Fruit fly (Drosophila melanogaster) whole organism, embryonic: ENCODE results near the gene peb.
A peak's percentile ranks its signal among the peaks of the same experiment; 100 is the strongest.

Source experiments
- Atf6 ChIP-seq: fragments of 200-800 bp; sonication (Bioruptor generic); IDR thresholded peaks from 2 replicates; pipeline ENCODE4 v1.3.6; 2022; ENCODE audit warnings: missing biosample characterization, missing genetic modification characterization
- B-H1 ChIP-seq: fragments of 200-800 bp; sonication (Bioruptor generic); IDR thresholded peaks from 3 replicates; pipeline ENCODE4 v1.3.6; 2022; ENCODE audit warnings: missing biosample characterization, missing genetic modification characterization
- CG11085 ChIP-seq: fragments of 200-800 bp; sonication (Bioruptor generic); IDR thresholded peaks from 2 replicates; pipeline ENCODE4 v1.3.6; 2022; ENCODE audit warnings: missing biosample characterization, missing genetic modification characterization
- CG1233 ChIP-seq: fragments of 200-800 bp; sonication (Bioruptor generic); optimal IDR thresholded peaks from 4 replicates; lab custom pipeline; 2018; ENCODE audit warnings: missing biosample characterization, mild to moderate bottlenecking, missing genetic modification characterization
- CG13296 ChIP-seq: fragments of 200-800 bp; sonication (Bioruptor generic); optimal IDR thresholded peaks from 3 replicates; lab custom pipeline; 2018; ENCODE audit warnings: missing biosample characterization, mild to moderate bottlenecking, missing genetic modification characterization
- CG1603 ChIP-seq: fragments of 200-800 bp; sonication (Bioruptor generic); optimal IDR thresholded peaks from 2 replicates; lab custom pipeline; 2019; ENCODE audit warnings: missing biosample characterization, mild to moderate bottlenecking, missing genetic modification characterization, moderate library complexity
- CG17186 ChIP-seq: fragments of 200-800 bp; sonication (Bioruptor generic); optimal IDR thresholded peaks from 3 replicates; lab custom pipeline; 2017; ENCODE audit warnings: missing biosample characterization, missing genetic modification reagents, missing genetic modification characterization
- CG17802 ChIP-seq: fragments of 200-800 bp; sonication (Bioruptor generic); optimal IDR thresholded peaks from 2 replicates; lab custom pipeline; 2018; ENCODE audit warnings: missing biosample characterization, mild to moderate bottlenecking, missing genetic modification characterization, moderate library complexity
- CG1832 ChIP-seq: fragments of 200-800 bp; sonication (Bioruptor generic); optimal IDR thresholded peaks from 2 replicates; lab custom pipeline; 2017; ENCODE audit warnings: missing biosample characterization, mild to moderate bottlenecking, missing genetic modification characterization, inconsistent platforms
- CG2120 ChIP-seq: fragments of 200-800 bp; sonication (Bioruptor generic); optimal IDR thresholded peaks from 3 replicates; lab custom pipeline; 2016; ENCODE audit warnings: missing biosample characterization, missing genetic modification characterization
- CG2199 ChIP-seq: fragments of 200-800 bp; sonication (Bioruptor generic); IDR thresholded peaks from 3 replicates; pipeline ENCODE4 v1.3.6; 2022; ENCODE audit warnings: missing biosample characterization, missing genetic modification characterization
- CG42726 ChIP-seq: fragments of 200-800 bp; sonication (Bioruptor generic); IDR thresholded peaks from 2 replicates; pipeline ENCODE4 v1.3.6; 2022; ENCODE audit warnings: missing biosample characterization, missing genetic modification characterization; ENCODE audit not compliant: partially characterized antibody
- CG6689 ChIP-seq: fragments of 200-800 bp; sonication (Bioruptor generic); IDR thresholded peaks from 2 replicates; pipeline ENCODE4 v1.3.6; 2022; ENCODE audit warnings: missing biosample characterization, missing genetic modification characterization
- CG7271 ChIP-seq: fragments of 200-800 bp; sonication (Bioruptor generic); optimal IDR thresholded peaks from 2 replicates; lab custom pipeline; 2018; ENCODE audit warnings: missing biosample characterization, mild to moderate bottlenecking, missing genetic modification characterization, moderate library complexity
- CG7556 ChIP-seq: fragments of 200-800 bp; sonication (Bioruptor generic); optimal IDR thresholded peaks from 2 replicates; lab custom pipeline; 2017; ENCODE audit warnings: missing biosample characterization, mild to moderate bottlenecking, missing genetic modification characterization
- CG7745 ChIP-seq: fragments of 200-800 bp; sonication (Bioruptor generic); optimal IDR thresholded peaks from 2 replicates; lab custom pipeline; 2018; ENCODE audit warnings: missing biosample characterization, mild to moderate bottlenecking, missing genetic modification characterization, moderate library complexity
- CG9215 ChIP-seq: fragments of 200-800 bp; sonication (Bioruptor generic); IDR thresholded peaks from 2 replicates; pipeline ENCODE4 v1.3.6; 2022; ENCODE audit warnings: missing biosample characterization, missing genetic modification characterization
- CG9609 ChIP-seq: fragments of 200-800 bp; sonication (Bioruptor generic); optimal IDR thresholded peaks from 3 replicates; lab custom pipeline; 2016; ENCODE audit warnings: missing biosample characterization, missing genetic modification characterization
- CG9876 ChIP-seq: fragments of 200-800 bp; sonication (Bioruptor generic); optimal IDR thresholded peaks from 2 replicates; lab custom pipeline; 2016; ENCODE audit warnings: missing biosample characterization, missing genetic modification characterization
- D ChIP-seq, 2 experiments: fragments of 200-800 bp in 1 of 2; fragments of >200 bp in 1 of 2; sonication (Bioruptor generic) in 1 of 2; optimal IDR thresholded peaks; 2 replicates in 1 of 2; 3 replicates in 1 of 2; lab custom pipeline; 2017; ENCODE audit warnings: mild to moderate bottlenecking in 1 of 2, missing biosample characterization in 1 of 2, missing genetic modification characterization in 1 of 2, missing genetic modification reagents in 1 of 2
- Dip2 ChIP-seq: fragments of 200-800 bp; sonication (Bioruptor generic); IDR thresholded peaks from 2 replicates; pipeline ENCODE4 v1.3.6; 2022; ENCODE audit warnings: missing biosample characterization, missing genetic modification characterization
- ERR ChIP-seq: fragments of 200-800 bp; sonication (Bioruptor generic); optimal IDR thresholded peaks from 2 replicates; lab custom pipeline; 2016; ENCODE audit warnings: missing biosample characterization, missing genetic modification characterization
- H2.0 ChIP-seq: fragments of 200-800 bp; sonication (Bioruptor generic); IDR thresholded peaks from 2 replicates; pipeline ENCODE4 v1.3.6; 2022; ENCODE audit warnings: missing biosample characterization, missing genetic modification characterization
- HmgD ChIP-seq: fragments of 200-800 bp; sonication (Bioruptor generic); optimal IDR thresholded peaks from 3 replicates; lab custom pipeline; 2016; ENCODE audit warnings: missing biosample characterization, missing genetic modification characterization
- Hr3 ChIP-seq: fragments of 200-800 bp; sonication (Bioruptor generic); optimal IDR thresholded peaks from 3 replicates; lab custom pipeline; 2016; ENCODE audit warnings: missing biosample characterization, missing genetic modification characterization
- Jarid2 ChIP-seq: fragments of 200-800 bp; sonication (Bioruptor generic); optimal IDR thresholded peaks from 3 replicates; lab custom pipeline; 2017; ENCODE audit warnings: mild to moderate bottlenecking, missing biosample characterization, missing genetic modification reagents, missing genetic modification characterization
- Myb ChIP-seq: fragments of 200-800 bp; sonication (Bioruptor generic); optimal IDR thresholded peaks from 2 replicates; lab custom pipeline; 2016; ENCODE audit warnings: missing biosample characterization, missing genetic modification characterization
- NFAT ChIP-seq: fragments of 200-800 bp; sonication (Bioruptor generic); IDR thresholded peaks from 2 replicates; pipeline ENCODE4 v1.3.6; 2022; ENCODE audit warnings: missing biosample characterization, missing genetic modification characterization
- Opbp ChIP-seq: fragments of 200-800 bp; sonication (Bioruptor generic); IDR thresholded peaks from 3 replicates; pipeline ENCODE4 v1.3.6; 2022; ENCODE audit warnings: missing biosample characterization, missing genetic modification characterization; ENCODE audit not compliant: partially characterized antibody
- Stat92E ChIP-seq, 3 experiments: fragments of >200 bp in 2 of 3; fragments of 200-800 bp in 1 of 3; sonication (Bioruptor generic) in 1 of 3; optimal IDR thresholded peaks; 2 replicates each; lab custom pipeline; 2017 to 2019; ENCODE audit warnings: missing biosample characterization in 3 of 3, missing genetic modification characterization in 3 of 3, mild to moderate bottlenecking in 1 of 3, moderate library complexity in 1 of 3
- ara ChIP-seq: fragments of 200-800 bp; sonication (Bioruptor generic); IDR thresholded peaks from 2 replicates; pipeline ENCODE4 v1.3.6; 2022; ENCODE audit warnings: missing biosample characterization, missing genetic modification characterization
- ase ChIP-seq: fragments of 200-800 bp; sonication (Bioruptor generic); IDR thresholded peaks from 3 replicates; pipeline ENCODE4 v1.3.6; 2022; ENCODE audit warnings: missing biosample characterization, missing genetic modification characterization
- ash1 ChIP-seq: fragments of 200-800 bp; sonication (Bioruptor generic); optimal IDR thresholded peaks from 2 replicates; lab custom pipeline; 2018; ENCODE audit warnings: missing biosample characterization, mild to moderate bottlenecking, missing genetic modification characterization
- bcd ChIP-seq: fragments of 200-800 bp; sonication (Bioruptor generic); optimal IDR thresholded peaks from 2 replicates; lab custom pipeline; 2017; ENCODE audit warnings: missing biosample characterization, mild to moderate bottlenecking, missing genetic modification characterization
- caup ChIP-seq: fragments of 200-800 bp; sonication (Bioruptor generic); optimal IDR thresholded peaks from 3 replicates; lab custom pipeline; 2017; ENCODE audit warnings: missing biosample characterization, mild to moderate bottlenecking, missing genetic modification characterization, moderate library complexity; ENCODE audit not compliant: severe bottlenecking
- chinmo ChIP-seq: fragments of 200-800 bp; sonication (Bioruptor generic); IDR thresholded peaks from 4 replicates; pipeline ENCODE4 v1.3.6; 2022; ENCODE audit warnings: missing biosample characterization, missing genetic modification characterization; ENCODE audit not compliant: partially characterized antibody
- chn ChIP-seq: fragments of 200-800 bp; sonication (Bioruptor generic); optimal IDR thresholded peaks from 2 replicates; lab custom pipeline; 2016; ENCODE audit warnings: missing biosample characterization, missing genetic modification characterization
- ci ChIP-seq: fragments of 200-800 bp; sonication (Bioruptor generic); IDR thresholded peaks from 3 replicates; pipeline ENCODE4 v1.3.6; 2022; ENCODE audit warnings: missing biosample characterization, missing genetic modification characterization
- crol ChIP-seq: fragments of 200-800 bp; sonication (Bioruptor generic); IDR thresholded peaks from 2 replicates; pipeline ENCODE4 v1.3.6; 2022; ENCODE audit warnings: missing biosample characterization, missing genetic modification characterization
- crp ChIP-seq, 2 experiments: fragments of 200-800 bp; sonication (Bioruptor generic); optimal IDR thresholded peaks; 2 replicates in 1 of 2; 3 replicates in 1 of 2; lab custom pipeline; 2017; ENCODE audit warnings: missing biosample characterization in 2 of 2, missing genetic modification characterization in 2 of 2, mild to moderate bottlenecking in 1 of 2, moderate library complexity in 1 of 2
- da ChIP-seq: fragments of 200-800 bp; sonication (Bioruptor generic); optimal IDR thresholded peaks from 2 replicates; lab custom pipeline; 2016; ENCODE audit warnings: missing biosample characterization, missing genetic modification characterization
- dan ChIP-seq: fragments of 200-800 bp; sonication (Bioruptor generic); IDR thresholded peaks from 2 replicates; pipeline ENCODE4 v1.3.6; 2022; ENCODE audit warnings: missing biosample characterization, missing genetic modification characterization
- h ChIP-seq: fragments of >200 bp; optimal IDR thresholded peaks from 2 replicates; lab custom pipeline; 2017
- lbe ChIP-seq: fragments of 200-800 bp; sonication (Bioruptor generic); optimal IDR thresholded peaks from 2 replicates; lab custom pipeline; 2016; ENCODE audit warnings: missing biosample characterization, mild to moderate bottlenecking, missing genetic modification characterization
- pita ChIP-seq: fragments of 200-800 bp; sonication (Bioruptor generic); optimal IDR thresholded peaks from 2 replicates; lab custom pipeline; 2017; ENCODE audit warnings: missing biosample characterization, mild to moderate bottlenecking, missing genetic modification characterization
- sd ChIP-seq: fragments of 200-800 bp; sonication (Bioruptor generic); optimal IDR thresholded peaks from 3 replicates; lab custom pipeline; 2018; ENCODE audit warnings: missing biosample characterization, mild to moderate bottlenecking, missing genetic modification characterization, moderate library complexity
- ttk ChIP-seq: fragments of 200-800 bp; sonication (Bioruptor generic); IDR thresholded peaks from 2 replicates; pipeline ENCODE4 v2.1.2; 2022; ENCODE audit warnings: missing biosample characterization, missing genetic modification characterization
- zfh2 ChIP-seq: fragments of 200-800 bp; sonication (Bioruptor generic); optimal IDR thresholded peaks from 2 replicates; lab custom pipeline; 2016; ENCODE audit warnings: missing biosample characterization, missing genetic modification characterization

The peb gene

DNA sequence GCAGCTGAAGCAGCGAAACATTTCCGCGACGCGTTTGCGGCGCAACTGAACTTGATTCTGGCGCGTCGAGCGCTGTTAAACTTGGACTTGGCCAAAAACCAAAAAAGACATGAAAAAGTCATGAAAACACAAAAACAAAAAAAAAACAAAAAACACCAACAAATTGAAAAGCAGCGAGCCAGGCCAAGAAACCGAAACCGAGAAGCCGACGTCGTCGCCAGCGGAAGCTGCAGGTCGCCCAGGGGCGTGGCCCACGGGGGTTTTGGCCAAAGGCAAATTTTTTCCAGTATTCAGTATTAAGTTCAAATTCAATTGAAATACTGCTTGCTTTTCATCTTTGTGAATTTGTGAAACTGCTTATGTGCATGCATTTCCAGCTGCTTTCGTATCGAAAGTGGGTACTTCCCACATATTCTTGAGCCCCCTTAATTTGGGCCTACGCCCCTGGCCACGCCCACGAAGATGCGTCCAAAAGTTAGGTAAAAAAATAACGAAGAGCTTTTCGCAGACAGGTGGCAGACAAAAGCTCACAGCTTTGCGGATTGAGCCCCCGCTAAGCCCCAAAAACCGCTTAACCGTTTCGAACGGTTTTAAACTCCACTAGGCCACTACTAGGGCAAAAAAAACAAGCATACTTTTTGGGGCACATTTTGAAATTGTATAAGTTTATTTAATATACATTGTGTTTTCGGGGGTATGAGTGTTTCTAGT lies 49.4 kb downstream of the peb start, which contains the start of gene CG3009 (continued):
- no peak for TF ChIP-seq h (lab: Kevin White, UChicago)
- TF ChIP-seq dan (GFP tag; lab: Robert Waterston, UW) = peak; percentile 67; the same call in 1 of the 2 replicates
- TF ChIP-seq CG9215 (GFP tag; lab: Robert Waterston, UW) = peak; percentile 96
- TF ChIP-seq ara (GFP tag; lab: Robert Waterston, UW) = peak; percentile 94
- TF ChIP-seq ERR (GFP tag; lab: Kevin White, UChicago) = peak; percentile 97
- TF ChIP-seq da = peak; percentile 93
- TF ChIP-seq H2.0 = peak; percentile 96
- TF ChIP-seq CG9609 = peak; percentile 98
- peak; percentile 98 for TF ChIP-seq HmgD (GFP tag; lab: Kevin White, UChicago)
- peak; percentile 95 for TF ChIP-seq ttk
- TF ChIP-seq B-H1 (GFP tag; lab: Robert Waterston, UW) = peak; percentile 95
- TF ChIP-seq CG17802 = peak; percentile 84
- TF ChIP-seq Opbp (GFP tag; lab: Robert Waterston, UW) = 0 out of 3 replicates have a peak, but pooled peaks have one; percentile 12
- TF ChIP-seq Stat92E (GFP tag; optimal IDR thresholded peaks at IDR 0.05; lab: Kevin White, UChicago) = peak in 1 of 3 experiments; percentile 51
- TF ChIP-seq CG9876 (GFP tag; lab: Kevin White, UChicago) = peak; percentile 96
- peak; percentile 27 for TF ChIP-seq CG7745
- peak; percentile 95 for TF ChIP-seq CG11085 (GFP tag; lab: Robert Waterston, UW)
- TF ChIP-seq CG6689 = peak; percentile 98
- TF ChIP-seq CG2120 (GFP tag; lab: Kevin White, UChicago) = peak; percentile 99
- peak; percentile 98 for TF ChIP-seq Atf6 (GFP tag; lab: Robert Waterston, UW)
- peak; percentile 81; the same call in 1 of the 4 replicates for TF ChIP-seq chinmo (GFP tag; lab: Robert Waterston, UW)
- peak; percentile 87 for TF ChIP-seq pita
- TF ChIP-seq CG42726 (GFP tag; lab: Robert Waterston, UW) = peak; percentile 60
- peak; percentile 97 for TF ChIP-seq NFAT (GFP tag; lab: Robert Waterston, UW)
- TF ChIP-seq crp (GFP tag; optimal IDR thresholded peaks at IDR 0.05; lab: Kevin White, UChicago) = peak in 1 of 2 experiments; percentile 67
- peak; percentile 98 for TF ChIP-seq chn (GFP tag; lab: Kevin White, UChicago)
- TF ChIP-seq CG1603 (tag; lab: Kevin White, UChicago) = peak; percentile 96
- TF ChIP-seq ase (GFP tag; lab: Robert Waterston, UW) = peak; percentile 96
- TF ChIP-seq CG17186 (GFP tag; lab: Kevin White, UChicago) = peak; percentile 83
- TF ChIP-seq caup (GFP tag; lab: Kevin White, UChicago) = peak; percentile 98
- peak; percentile 75 for TF ChIP-seq Dip2
- peak; percentile 96 for TF ChIP-seq Hr3 (GFP tag; lab: Kevin White, UChicago)
- TF ChIP-seq sd (tag; lab: Kevin White, UChicago) = peak; percentile 90
- TF ChIP-seq ash1 (GFP tag; lab: Kevin White, UChicago) = peak; percentile 77
- TF ChIP-seq CG7556 = peak; percentile 98
- TF ChIP-seq zfh2 (GFP tag; lab: Kevin White, UChicago) = peak; percentile 98
- peak; percentile 98 for TF ChIP-seq bcd (GFP tag; lab: Kevin White, UChicago)
- peak; percentile 38 for TF ChIP-seq CG1832 (GFP tag; lab: Kevin White, UChicago)
- peak; percentile 92 for TF ChIP-seq Myb (GFP tag; lab: Kevin White, UChicago)
- peak; percentile 98 for TF ChIP-seq CG13296
- peak; percentile 90 for TF ChIP-seq lbe
- TF ChIP-seq ci (GFP tag; lab: Robert Waterston, UW) = peak; percentile 98
- peak; percentile 70 for TF ChIP-seq crol
- TF ChIP-seq CG7271 = peak; percentile 35
- TF ChIP-seq CG2199 (GFP tag; lab: Robert Waterston, UW) = peak; percentile 96
- TF ChIP-seq D (optimal IDR thresholded peaks at IDR 0.05; lab: Kevin White, UChicago) = no peak
- peak; percentile 91 for TF ChIP-seq D (GFP tag; optimal IDR thresholded peaks at IDR 0.05; lab: Kevin White, UChicago)
- TF ChIP-seq CG1233 = peak; percentile 95
- TF ChIP-seq Jarid2 (GFP tag; lab: Kevin White, UChicago) = peak; percentile 88
